Worm (Caenorhabditis elegans) whole organism, L1 larva: ENCODE data around the gene set-15.

ENCODE experiments used
- C04F5.9 ChIP-seq: sonication (generic microtip); optimal IDR thresholded peaks from 2 replicates; lab custom pipeline; 2016; ENCODE audit warnings: missing genetic modification characterization, missing compliant biosample characterization
- C34B4.2 ChIP-seq: sonication (generic microtip); optimal IDR thresholded peaks from 2 replicates; lab custom pipeline; 2017; ENCODE audit warnings: mild to moderate bottlenecking, missing genetic modification characterization, missing compliant biosample characterization
- F16B12.6 ChIP-seq: fragments of 150-350 bp; optimal IDR thresholded peaks from 2 replicates; lab custom pipeline; 2014; ENCODE audit warnings: missing biosample characterization, missing genetic modification characterization
- aha-1 ChIP-seq: fragments of 150-350 bp; optimal IDR thresholded peaks from 2 replicates; lab custom pipeline; 2014; ENCODE audit warnings: missing biosample characterization, missing genetic modification characterization
- alr-1 ChIP-seq: fragments of 200-800 bp; sonication (Bioruptor generic); optimal IDR thresholded peaks from 2 replicates; lab custom pipeline; 2018; ENCODE audit warnings: borderline replicate concordance, mild to moderate bottlenecking, missing genetic modification characterization, missing compliant biosample characterization
- ama-1 ChIP-seq: fragments of 150-350 bp; optimal IDR thresholded peaks from 2 replicates; lab custom pipeline; 2014
- ceh-82 ChIP-seq, 3 experiments: fragments of 150-350 bp in 1 of 3; sonication (generic microtip) in 2 of 3; optimal IDR thresholded peaks; 2 replicates each; lab custom pipeline; 2014 to 2017; ENCODE audit warnings: missing biosample characterization in 3 of 3, missing genetic modification characterization in 3 of 3
- ceh-88 ChIP-seq: fragments of 200-800 bp; sonication (Bioruptor generic); IDR thresholded peaks from 2 replicates; pipeline ENCODE4 v1.3.6; 2022; ENCODE audit warnings: missing genetic modification characterization, missing compliant biosample characterization
- dpl-1 ChIP-seq, 3 experiments: fragments of 150-350 bp in 2 of 3; sonication (generic microtip) in 1 of 3; optimal IDR thresholded peaks; 2 replicates each; lab custom pipeline; 2014 to 2017; ENCODE audit warnings: missing biosample characterization in 3 of 3, missing genetic modification characterization in 3 of 3, missing genetic modification reagents in 3 of 3
- efl-1 ChIP-seq, 4 experiments: fragments of 150-350 bp; optimal IDR thresholded peaks in 3 of 4; peaks in 1 of 4; 1 replicate in 1 of 4; 2 replicates in 3 of 4; lab custom pipeline; 2014; ENCODE audit warnings: missing biosample characterization in 2 of 4, missing genetic modification characterization in 2 of 4, missing genetic modification reagents in 2 of 4
- egl-13 ChIP-seq: sonication (generic microtip); optimal IDR thresholded peaks from 2 replicates; lab custom pipeline; 2016; ENCODE audit warnings: missing genotype, missing genetic modification reagents, missing genetic modification characterization, missing compliant biosample characterization
- elt-2 ChIP-seq: sonication (generic microtip); optimal IDR thresholded peaks from 2 replicates; lab custom pipeline; 2016; ENCODE audit warnings: missing genetic modification characterization, mild to moderate bottlenecking, inconsistent platforms, missing compliant biosample characterization, missing genetic modification reagents
- ets-5 ChIP-seq: fragments of 200-800 bp; sonication (Bioruptor generic); IDR thresholded peaks from 2 replicates; pipeline ENCODE4 v1.3.6; 2022; ENCODE audit warnings: missing genetic modification characterization, missing compliant biosample characterization
- fkh-8 ChIP-seq: sonication (generic microtip); optimal IDR thresholded peaks from 2 replicates; lab custom pipeline; 2016; ENCODE audit warnings: mild to moderate bottlenecking, missing genetic modification characterization, missing compliant biosample characterization
- fos-1 ChIP-seq: fragments of 150-350 bp; optimal IDR thresholded peaks from 2 replicates; lab custom pipeline; 2014; ENCODE audit warnings: missing biosample characterization, missing genetic modification characterization
- irx-1 ChIP-seq: sonication (generic microtip); optimal IDR thresholded peaks from 2 replicates; lab custom pipeline; 2016; ENCODE audit warnings: missing genetic modification characterization, missing compliant biosample characterization
- isw-1 ChIP-seq: fragments of 200-800 bp; sonication (Bioruptor generic); IDR thresholded peaks from 2 replicates; pipeline ENCODE4 v1.3.6; 2022; ENCODE audit warnings: missing genetic modification characterization, missing compliant biosample characterization
- lin-13 ChIP-seq: fragments of 150-350 bp; optimal IDR thresholded peaks from 2 replicates; lab custom pipeline; 2014; ENCODE audit warnings: missing biosample characterization, missing genetic modification reagents, missing genetic modification characterization
- lin-15B ChIP-seq: fragments of 150-350 bp; sonication (generic microtip); optimal IDR thresholded peaks from 3 replicates; lab custom pipeline; 2014; ENCODE audit warnings: missing biosample characterization, missing genetic modification characterization
- lin-35 ChIP-seq, 2 experiments: fragments of 150-350 bp; optimal IDR thresholded peaks; 2 replicates each; lab custom pipeline; 2014; ENCODE audit warnings: missing biosample characterization in 2 of 2, missing genetic modification characterization in 2 of 2, missing genetic modification reagents in 2 of 2
- lin-39 ChIP-seq: fragments of 150-350 bp; optimal IDR thresholded peaks from 2 replicates; lab custom pipeline; 2014; ENCODE audit warnings: missing biosample characterization, missing genetic modification reagents, missing genetic modification characterization
- lsy-2 ChIP-seq, 2 experiments: fragments of 150-350 bp; optimal IDR thresholded peaks; 2 replicates each; lab custom pipeline; 2014; ENCODE audit warnings: missing biosample characterization in 2 of 2, missing genetic modification characterization in 2 of 2
- mdl-1 ChIP-seq, 2 experiments: fragments of 150-350 bp; optimal IDR thresholded peaks; 2 replicates each; lab custom pipeline; 2014 to 2017; ENCODE audit warnings: missing biosample characterization in 2 of 2, missing genetic modification characterization in 2 of 2, inconsistent platforms in 1 of 2
- nhr-20 ChIP-seq: sonication (generic microtip); optimal IDR thresholded peaks from 2 replicates; lab custom pipeline; 2016; ENCODE audit warnings: mild to moderate bottlenecking, missing genetic modification characterization, missing compliant biosample characterization
- nhr-28 ChIP-seq: fragments of 150-350 bp; optimal IDR thresholded peaks from 2 replicates; lab custom pipeline; 2014; ENCODE audit warnings: missing biosample characterization, missing genetic modification characterization
- nhr-47 ChIP-seq: sonication (generic microtip); optimal IDR thresholded peaks from 2 replicates; lab custom pipeline; 2016; ENCODE audit warnings: mild to moderate bottlenecking, missing genetic modification characterization, moderate library complexity, missing compliant biosample characterization
- nhr-71 ChIP-seq: sonication (generic microtip); optimal IDR thresholded peaks from 2 replicates; lab custom pipeline; 2016; ENCODE audit warnings: mild to moderate bottlenecking, missing genetic modification characterization, moderate library complexity, missing compliant biosample characterization
- nhr-76 ChIP-seq: sonication (generic microtip); optimal IDR thresholded peaks from 2 replicates; lab custom pipeline; 2017; ENCODE audit warnings: missing biosample characterization, missing genetic modification characterization
- nhr-77 ChIP-seq: fragments of 150-350 bp; optimal IDR thresholded peaks from 2 replicates; lab custom pipeline; 2014; ENCODE audit warnings: missing biosample characterization, missing genetic modification characterization
- nhr-84 ChIP-seq: sonication (generic microtip); optimal IDR thresholded peaks from 2 replicates; lab custom pipeline; 2017; ENCODE audit warnings: missing biosample characterization, missing genetic modification characterization
- nhr-85 ChIP-seq: sonication (generic microtip); peaks from one replicate; lab custom pipeline; 2016; ENCODE audit warnings: missing genetic modification characterization, inconsistent platforms, missing compliant biosample characterization
- nhr-90 ChIP-seq: sonication (generic microtip); optimal IDR thresholded peaks from 2 replicates; lab custom pipeline; 2016; ENCODE audit warnings: mild to moderate bottlenecking, missing genetic modification characterization, missing compliant biosample characterization; ENCODE audit not compliant: poor library complexity
- pag-3 ChIP-seq: sonication (generic microtip); optimal IDR thresholded peaks from 2 replicates; lab custom pipeline; 2017; ENCODE audit warnings: missing genetic modification characterization, mild to moderate bottlenecking, missing compliant biosample characterization, antibody characterized with exemption, borderline replicate concordance; ENCODE audit not compliant: insufficient read depth
- snu-23 ChIP-seq: sonication (generic microtip); optimal IDR thresholded peaks from 2 replicates; lab custom pipeline; 2016; ENCODE audit warnings: missing genetic modification characterization, missing compliant biosample characterization
- sox-4 ChIP-seq: sonication (generic microtip); optimal IDR thresholded peaks from 2 replicates; lab custom pipeline; 2016; ENCODE audit warnings: missing genetic modification characterization, missing compliant biosample characterization
- swsn-7 ChIP-seq: sonication (generic microtip); optimal IDR thresholded peaks from 2 replicates; lab custom pipeline; 2016; ENCODE audit warnings: missing genetic modification characterization, missing compliant biosample characterization
- tbx-2 ChIP-seq: sonication (generic microtip); optimal IDR thresholded peaks from 2 replicates; lab custom pipeline; 2016; ENCODE audit warnings: missing genetic modification characterization, missing compliant biosample characterization
- tlp-1 ChIP-seq: fragments of 150-350 bp; optimal IDR thresholded peaks from 2 replicates; lab custom pipeline; 2014; ENCODE audit warnings: missing biosample characterization, missing genetic modification characterization
- unc-130 ChIP-seq: fragments of 150-350 bp; optimal IDR thresholded peaks from 2 replicates; lab custom pipeline; 2017; ENCODE audit warnings: missing biosample characterization, missing genetic modification characterization, inconsistent platforms
- unc-98 ChIP-seq: fragments of 200-800 bp; sonication (Bioruptor generic); IDR thresholded peaks from 2 replicates; pipeline ENCODE4 v1.3.6; 2022; ENCODE audit warnings: missing genetic modification characterization, missing compliant biosample characterization
- xbp-1 ChIP-seq: sonication (generic microtip); optimal IDR thresholded peaks from 2 replicates; lab custom pipeline; 2016; ENCODE audit warnings: missing genetic modification characterization, missing compliant biosample characterization
- zag-1 ChIP-seq: fragments of 150-350 bp; optimal IDR thresholded peaks from 2 replicates; lab custom pipeline; 2014; ENCODE audit warnings: missing biosample characterization, missing genetic modification characterization
- ztf-11 ChIP-seq, 2 experiments: sonication (generic microtip); optimal IDR thresholded peaks; 2 replicates each; lab custom pipeline; 2016 to 2017; ENCODE audit warnings: missing genetic modification characterization in 2 of 2, missing biosample characterization in 1 of 2, missing compliant biosample characterization in 1 of 2

Gene set-15

DNA sequence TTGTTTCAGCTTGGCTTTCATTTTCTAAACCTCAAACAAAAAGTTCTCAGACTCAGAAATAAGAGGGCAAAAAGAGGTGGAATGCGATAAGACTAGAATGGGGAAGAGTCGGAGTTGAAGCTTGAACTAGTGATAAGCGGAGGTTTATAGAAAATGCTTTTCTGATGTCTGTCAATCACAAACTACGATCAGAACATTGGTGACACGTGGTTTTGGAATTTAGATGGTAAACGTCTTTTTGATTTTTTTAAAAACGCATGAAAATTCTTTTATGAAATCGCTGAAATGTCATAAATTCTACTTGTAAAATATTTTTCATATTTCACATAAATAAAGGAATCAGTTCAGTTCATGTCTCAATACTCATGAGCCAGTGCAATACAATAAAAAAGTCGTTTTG lies 41.0 kb upstream of the set-15 start, which contains the start of gene H06H21.8:
TSS of gene H06H21.8 (minus strand) at position 78 of the 400 bp plus-strand sequence.
- TF ChIP-seq zag-1 (tag; lab: Kevin White, UChicago) = no peak
- TF ChIP-seq efl-1 (optimal IDR thresholded peaks at IDR 0.05; lab: Kevin White, UChicago) = no peak
- TF ChIP-seq efl-1 (GFP tag; optimal IDR thresholded peaks at IDR 0.05 in 1 of 2; lab: Kevin White, UChicago) = peak in 1 of 2 experiments; percentile 76
- TF ChIP-seq elt-2 = peak; percentile 35
- no peak for TF ChIP-seq nhr-47 (tag; lab: Kevin White, UChicago)
- no peak for TF ChIP-seq tlp-1
- peak in 1 of 2 experiments; percentile 11 for TF ChIP-seq lin-35 (GFP tag; optimal IDR thresholded peaks at IDR 0.05; lab: Kevin White, UChicago)

DNA sequence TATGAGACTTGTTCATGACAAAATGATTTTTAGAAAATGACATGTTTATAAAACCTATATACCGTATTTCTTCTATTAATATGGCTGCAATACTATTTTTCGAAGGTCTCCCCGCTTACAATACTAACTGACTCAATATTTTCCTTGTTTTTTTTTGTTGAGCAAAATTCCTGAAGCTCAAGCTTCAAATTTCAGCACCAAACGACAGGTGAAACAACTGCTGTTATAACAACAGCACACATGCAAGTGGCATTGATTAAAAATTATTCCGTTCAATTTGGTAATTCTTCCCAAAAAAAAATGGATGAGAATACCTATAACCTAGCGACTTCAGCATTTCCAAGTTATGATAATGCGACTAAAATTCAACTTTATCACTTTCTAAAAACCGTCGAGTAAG lies 34.2 kb upstream of the set-15 start, which contains the start of gene srw-94:
TSS of gene srw-94 (plus strand) at position 301 of the 400 bp plus-strand sequence.
- TF ChIP-seq nhr-71 (tag; lab: Kevin White, UChicago) = no peak
- TF ChIP-seq nhr-20 (tag; lab: Kevin White, UChicago) = no peak
- TF ChIP-seq dpl-1 (GFP tag; optimal IDR thresholded peaks at IDR 0.05; lab: Kevin White, UChicago) = no peak
- no peak for TF ChIP-seq ama-1
- no peak for TF ChIP-seq nhr-28 (tag; lab: Kevin White, UChicago)
- no peak for TF ChIP-seq xbp-1 (tag; lab: Kevin White, UChicago)
- TF ChIP-seq F16B12.6 (tag; lab: Kevin White, UChicago) = no peak
- TF ChIP-seq C04F5.9 = no peak
- no peak for TF ChIP-seq nhr-90
- no peak for TF ChIP-seq lin-15B (tag; lab: Kevin White, UChicago)
- TF ChIP-seq ceh-82 (tag; optimal IDR thresholded peaks at IDR 0.05; lab: Kevin White, UChicago) = no peak
- TF ChIP-seq fkh-8 (tag; lab: Kevin White, UChicago) = no peak
- no peak for TF ChIP-seq nhr-84
- TF ChIP-seq isw-1 (GFP tag; lab: Robert Waterston, UW) = no peak
- TF ChIP-seq irx-1 (tag; lab: Kevin White, UChicago) = no peak
- no peak for TF ChIP-seq aha-1
- no peak for TF ChIP-seq nhr-76 (tag; lab: Kevin White, UChicago)
- TF ChIP-seq pag-3 = no peak
- TF ChIP-seq unc-130 (tag; lab: Kevin White, UChicago) = no peak
- TF ChIP-seq, all 84 proteins: peak for 0

DNA sequence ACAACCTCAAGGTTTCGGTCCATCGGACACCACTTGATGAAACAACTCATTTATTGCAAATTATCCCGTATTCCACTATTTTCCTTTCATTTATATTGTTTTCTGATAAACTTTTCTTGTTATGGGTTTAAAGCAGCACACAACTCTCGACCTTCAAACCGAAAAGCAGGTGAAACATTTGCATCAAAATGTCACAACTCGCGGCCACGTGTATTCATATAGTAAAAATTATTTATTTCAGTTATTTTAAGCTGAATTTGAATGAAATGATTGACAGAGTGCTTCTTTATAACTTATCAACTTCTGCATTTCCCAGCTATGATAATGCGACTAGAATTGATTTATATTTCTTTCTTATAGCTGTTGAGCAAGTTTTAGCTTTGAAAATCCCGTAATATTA lies 31.8 kb upstream of the set-15 start, which contains the start of gene srw-95:
TSS of gene srw-95 (plus strand) at position 213 of the 400 bp plus-strand sequence.
- TF ChIP-seq nhr-77 = no peak
- TF ChIP-seq nhr-47 (tag; lab: Kevin White, UChicago) = no peak
- TF ChIP-seq aha-1 = no peak
- TF ChIP-seq efl-1 (optimal IDR thresholded peaks at IDR 0.05; lab: Kevin White, UChicago) = no peak
- peak in 1 of 2 experiments; percentile 83 for TF ChIP-seq efl-1 (GFP tag; optimal IDR thresholded peaks at IDR 0.05 in 1 of 2; lab: Kevin White, UChicago)
- TF ChIP-seq, all 84 proteins: peak for 1

DNA sequence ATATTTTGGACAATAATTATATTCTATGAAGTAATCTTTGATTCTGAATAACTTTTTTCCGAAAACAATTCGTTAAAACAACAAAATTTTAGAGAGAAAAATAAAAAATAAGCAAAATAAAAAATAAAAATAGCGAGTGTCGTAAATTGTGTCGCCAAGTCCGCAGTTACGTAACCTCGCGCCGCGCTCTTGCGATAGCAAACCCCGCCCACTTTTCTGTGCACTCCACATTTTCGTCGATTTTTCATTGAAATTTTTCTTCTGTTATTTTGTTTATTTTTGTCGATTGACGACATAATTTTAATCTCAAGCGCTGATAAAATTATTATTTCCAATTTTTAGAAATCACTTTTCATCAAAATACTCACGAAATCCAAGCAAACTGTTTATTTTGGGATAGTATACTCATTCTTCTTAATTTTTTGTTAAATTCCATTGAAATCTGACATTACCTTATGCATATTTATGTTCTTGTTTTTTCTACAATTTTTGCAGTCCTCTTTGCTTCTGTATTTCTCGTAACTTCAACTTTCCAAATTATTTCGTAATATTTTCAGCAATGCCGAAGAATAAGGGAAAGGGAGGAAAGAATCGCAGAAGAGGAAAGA lies 30.5 kb upstream of the set-15 start, which contains the start of gene eif-1.A:
TSS of gene eif-1.A (plus strand) at position 558 of the 608 bp plus-strand sequence.
- TF ChIP-seq unc-98 (GFP tag; lab: Robert Waterston, UW) = no peak
- TF ChIP-seq sox-4 (tag; lab: Kevin White, UChicago) = no peak
- TF ChIP-seq mdl-1 (tag; optimal IDR thresholded peaks at IDR 0.05; lab: Kevin White, UChicago) = no peak
- peak; percentile 61 for TF ChIP-seq nhr-85 (tag; lab: Kevin White, UChicago)
- no peak for TF ChIP-seq zag-1 (tag; lab: Kevin White, UChicago)
- TF ChIP-seq isw-1 (GFP tag; lab: Robert Waterston, UW) = peak; percentile 28; the same call in 1 of the 2 replicates
- peak; percentile 47 for TF ChIP-seq swsn-7 (tag; lab: Kevin White, UChicago)
- TF ChIP-seq ets-5 = no peak
- TF ChIP-seq egl-13 (tag; lab: Kevin White, UChicago) = peak; percentile 13
- peak; percentile 59 for TF ChIP-seq lin-15B (tag; lab: Kevin White, UChicago)
- peak; percentile 12 for TF ChIP-seq lin-39 (tag; lab: Kevin White, UChicago)
- TF ChIP-seq F16B12.6 (tag; lab: Kevin White, UChicago) = peak; percentile 82
- TF ChIP-seq ceh-88 (GFP tag; lab: Robert Waterston, UW) = no peak
- no peak for TF ChIP-seq tlp-1
- TF ChIP-seq efl-1 (optimal IDR thresholded peaks at IDR 0.05; lab: Kevin White, UChicago) = peak; percentile 63 to 66
- TF ChIP-seq efl-1 (GFP tag; optimal IDR thresholded peaks at IDR 0.05 in 1 of 2; lab: Kevin White, UChicago) = peak; percentile 69 to 96
- peak; percentile 6 for TF ChIP-seq lin-13
- TF ChIP-seq C34B4.2 (tag; lab: Kevin White, UChicago) = no peak
- TF ChIP-seq snu-23 = peak; percentile 75
- peak; percentile 54 for TF ChIP-seq nhr-20 (tag; lab: Kevin White, UChicago)
- TF ChIP-seq nhr-90 = peak; percentile 54
- peak; percentile 34 for TF ChIP-seq fkh-8 (tag; lab: Kevin White, UChicago)
- TF ChIP-seq lsy-2 (tag; optimal IDR thresholded peaks at IDR 0.05; lab: Kevin White, UChicago) = peak; percentile 63 to 85
- TF ChIP-seq fos-1 (tag; lab: Kevin White, UChicago) = peak; percentile 4
- TF ChIP-seq dpl-1 (GFP tag; optimal IDR thresholded peaks at IDR 0.05; lab: Kevin White, UChicago) = peak; percentile 54 to 72 (median 59)
- TF ChIP-seq nhr-47 (tag; lab: Kevin White, UChicago) = peak; percentile 61
- TF ChIP-seq ztf-11 (tag; optimal IDR thresholded peaks at IDR 0.05; lab: Kevin White, UChicago) = no peak
- peak; percentile 45 for TF ChIP-seq xbp-1 (tag; lab: Kevin White, UChicago)
- TF ChIP-seq alr-1 (tag; lab: Kevin White, UChicago) = no peak
- TF ChIP-seq tbx-2 (tag; lab: Kevin White, UChicago) = peak; percentile 35
